Worm (Caenorhabditis elegans) whole organism, midembryonic: Measurements from ENCODE around the gene dig-1.
A peak's percentile ranks its signal among the peaks of the same experiment; 100 is the strongest.

Experiments
- T22C8.4 ChIP-seq: fragments of 200-800 bp; sonication (Bioruptor generic); IDR thresholded peaks from 2 replicates; pipeline ENCODE4 v1.3.6; 2022; ENCODE audit warnings: missing genetic modification characterization, missing compliant biosample characterization
- cog-1 ChIP-seq: sonication (generic microtip); optimal IDR thresholded peaks from 2 replicates; lab custom pipeline; 2016; ENCODE audit warnings: missing genetic modification characterization, missing compliant biosample characterization
- flt-1 ChIP-seq: fragments of 200-800 bp; sonication (Bioruptor generic); IDR thresholded peaks from 2 replicates; pipeline ENCODE4 v1.3.6; 2022; ENCODE audit warnings: missing genetic modification characterization, missing compliant biosample characterization
- klf-2 ChIP-seq: fragments of 200-800 bp; sonication (Bioruptor generic); conservative IDR thresholded peaks from 2 replicates; pipeline ENCODE4 v1.3.6; 2022; ENCODE audit warnings: missing genetic modification reagents, missing genetic modification characterization, missing compliant biosample characterization
- med-1 ChIP-seq: sonication (generic microtip); optimal IDR thresholded peaks from 2 replicates; lab custom pipeline; 2017; ENCODE audit warnings: missing genetic modification characterization, mild to moderate bottlenecking, missing compliant biosample characterization, antibody characterized with exemption, missing genetic modification reagents; ENCODE audit not compliant: insufficient read depth
- ref-1 ChIP-seq: fragments of 200-800 bp; sonication (Bioruptor generic); conservative IDR thresholded peaks from 2 replicates; pipeline ENCODE4 v1.3.6; 2022; ENCODE audit warnings: missing genetic modification reagents, missing genetic modification characterization, missing compliant biosample characterization
- tab-1 ChIP-seq: fragments of 200-800 bp; sonication (Bioruptor generic); IDR thresholded peaks from 2 replicates; pipeline ENCODE4 v1.3.6; 2022; ENCODE audit warnings: missing genetic modification characterization, missing compliant biosample characterization
- ztf-23 ChIP-seq: fragments of 200-800 bp; sonication (Bioruptor generic); IDR thresholded peaks from 2 replicates; pipeline ENCODE4 v1.3.6; 2022; ENCODE audit warnings: missing genetic modification reagents, missing genetic modification characterization, missing compliant biosample characterization
- ztf-29 ChIP-seq: fragments of 200-800 bp; sonication (Bioruptor generic); IDR thresholded peaks from 2 replicates; pipeline ENCODE4 v1.3.6; 2022; ENCODE audit warnings: missing genetic modification reagents, missing genetic modification characterization, missing compliant biosample characterization

Gene dig-1

ce11 chrIII:6746008-6746407, at the start of gene dig-1:
dig-1 (plus strand) TSS chrIII:6746308.
- no peak for TF ChIP-seq ref-1 (GFP tag; lab: Robert Waterston, UW)
- no peak for TF ChIP-seq cog-1
- TF ChIP-seq ztf-29 (GFP tag; lab: Robert Waterston, UW) = no peak
- no peak for TF ChIP-seq ztf-23 (GFP tag; lab: Robert Waterston, UW)
- TF ChIP-seq klf-2 = no peak
- no peak for TF ChIP-seq tab-1 (GFP tag; lab: Robert Waterston, UW)
- TF ChIP-seq flt-1 (GFP tag; lab: Robert Waterston, UW) = no peak
- no peak for TF ChIP-seq T22C8.4
- no peak for TF ChIP-seq med-1 (GFP tag; lab: Kevin White, UChicago)

DNA sequence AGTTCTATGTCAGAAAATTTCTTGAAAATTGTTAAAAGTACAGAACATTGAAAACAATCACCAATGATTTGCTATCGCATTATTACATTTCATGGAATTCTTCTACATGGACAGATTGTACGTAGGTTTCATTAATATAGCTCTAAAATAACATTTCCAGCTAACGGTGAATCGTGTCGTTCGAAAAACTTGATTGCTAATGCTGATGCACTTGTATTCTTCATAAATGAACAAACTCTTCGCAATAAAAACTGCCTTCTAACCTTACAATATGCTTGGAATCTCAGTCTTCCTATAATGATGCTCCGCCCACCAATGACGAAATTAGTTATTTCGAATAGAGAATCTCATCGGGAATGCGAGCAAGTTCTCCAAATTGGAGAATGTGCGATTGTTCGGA, 40.6 kb upstream of the dig-1 start, which contains the start of gene F37A4.6:
F37A4.6 (plus strand) TSS at position 301 of the 400 bp plus-strand sequence.
- TF ChIP-seq klf-2 = no peak

- TF ChIP-seq med-1 (GFP tag; lab: Kevin White, UChicago) (no peak), ref-1 (GFP tag; lab: Robert Waterston, UW) (no peak), klf-2 (no peak), T22C8.4 (no peak), flt-1 (GFP tag; lab: Robert Waterston, UW) (no peak), cog-1 (peak; percentile 56)
Observed at ce11 chrIII:6709983-6710382, 36.1 kb upstream of the dig-1 start, which contains the start of gene isw-1. isw-1 (minus strand) TSS chrIII:6710100.

ce11 chrIII:6711590-6711989, 34.5 kb upstream of the dig-1 start, which contains the start of gene F37A4.5:
F37A4.5 (plus strand) TSS chrIII:6711890.
- no peak for TF ChIP-seq cog-1

ce11 chrIII:6713266-6713665, 32.8 kb upstream of the dig-1 start, which contains the start of gene F37A4.4:
F37A4.4 (plus strand) TSS chrIII:6713566.
- TF ChIP-seq T22C8.4 (no peak), tab-1 (GFP tag; lab: Robert Waterston, UW) (no peak), ref-1 (GFP tag; lab: Robert Waterston, UW) (no peak), ztf-29 (GFP tag; lab: Robert Waterston, UW) (no peak), ztf-23 (GFP tag; lab: Robert Waterston, UW) (no peak), med-1 (GFP tag; lab: Kevin White, UChicago) (no peak)

- no peak for TF ChIP-seq klf-2
- no peak for TF ChIP-seq med-1 (GFP tag; lab: Kevin White, UChicago)
- no peak for TF ChIP-seq flt-1 (GFP tag; lab: Robert Waterston, UW)
- TF ChIP-seq tab-1 (GFP tag; lab: Robert Waterston, UW) = no peak
- TF ChIP-seq ref-1 (GFP tag; lab: Robert Waterston, UW) = no peak
- no peak for TF ChIP-seq ztf-29 (GFP tag; lab: Robert Waterston, UW)
- TF ChIP-seq T22C8.4 = no peak
- no peak for TF ChIP-seq ztf-23 (GFP tag; lab: Robert Waterston, UW)
- no peak for TF ChIP-seq cog-1
Observed at ce11 chrIII:6718270-6718669, 27.8 kb upstream of the dig-1 start, which contains the start of gene F37A4.3. F37A4.3 (plus strand) TSS chrIII:6718570.

DNA sequence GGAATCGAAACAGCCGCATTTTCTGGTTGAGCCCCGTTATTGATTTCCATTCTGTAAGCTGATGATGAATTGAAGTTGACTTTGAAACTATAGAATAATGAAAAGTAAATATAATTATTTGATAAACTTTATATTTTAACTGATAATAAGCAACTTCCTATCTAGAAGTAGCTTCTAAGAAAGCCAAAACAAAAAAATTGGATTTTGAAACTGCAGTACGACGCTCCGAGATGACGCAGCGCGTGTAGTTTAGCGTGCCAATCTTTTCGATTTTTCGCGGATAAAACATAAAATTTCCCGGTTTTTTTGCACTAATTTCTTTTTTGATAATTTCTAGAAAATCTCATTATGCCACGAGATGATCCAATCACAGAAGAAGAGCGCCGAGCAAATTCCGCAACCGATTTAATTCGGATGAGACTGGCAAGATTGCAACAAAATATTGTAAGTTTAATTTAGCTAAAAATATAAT, 23.9 kb upstream of the dig-1 start, which contains the start of the genes bath-41 and F37A4.2:
bath-41 (minus strand) TSS at position 51 of the 472 bp plus-strand sequence.
F37A4.2 (plus strand) TSS at position 247 of the 472 bp plus-strand sequence.
- no peak for TF ChIP-seq klf-2
- TF ChIP-seq ref-1 (GFP tag; lab: Robert Waterston, UW) = no peak
- no peak for TF ChIP-seq med-1 (GFP tag; lab: Kevin White, UChicago)
- TF ChIP-seq flt-1 (GFP tag; lab: Robert Waterston, UW) = no peak
- TF ChIP-seq tab-1 (GFP tag; lab: Robert Waterston, UW) = no peak
- TF ChIP-seq T22C8.4 = no peak
- TF ChIP-seq ztf-23 (GFP tag; lab: Robert Waterston, UW) = no peak
- no peak for TF ChIP-seq ztf-29 (GFP tag; lab: Robert Waterston, UW)
- TF ChIP-seq cog-1 = no peak

- TF ChIP-seq flt-1 (GFP tag; lab: Robert Waterston, UW) = no peak
- no peak for TF ChIP-seq ztf-23 (GFP tag; lab: Robert Waterston, UW)
- no peak for TF ChIP-seq ref-1 (GFP tag; lab: Robert Waterston, UW)
Observed at ce11 chrIII:6723089-6723488, 23.0 kb upstream of the dig-1 start, which contains the start of gene F37A4.1. F37A4.1 (plus strand) TSS chrIII:6723389.

DNA sequence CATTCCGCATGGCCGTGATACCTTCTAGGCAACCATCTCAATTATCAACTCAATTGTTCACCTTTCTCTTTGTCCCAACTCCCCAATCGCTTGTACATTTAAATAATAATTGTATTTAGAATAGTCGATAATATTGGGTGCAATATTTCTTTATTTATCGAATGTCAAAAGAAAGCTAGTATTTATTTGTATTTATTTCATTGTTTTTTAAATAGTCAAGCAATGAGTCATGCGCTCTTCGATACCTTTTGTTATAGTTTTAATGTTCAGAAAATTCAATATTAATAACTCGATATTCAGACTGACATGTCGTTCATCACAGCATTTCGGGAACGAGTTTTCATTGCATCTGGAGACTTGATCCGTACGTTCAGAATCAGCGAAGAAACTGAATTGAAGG, 20.6 kb upstream of the dig-1 start, which contains the start of gene wdr-4:
wdr-4 (plus strand) TSS at position 301 of the 400 bp plus-strand sequence.
- TF ChIP-seq tab-1 (GFP tag; lab: Robert Waterston, UW) = no peak
- no peak for TF ChIP-seq ref-1 (GFP tag; lab: Robert Waterston, UW)

DNA sequence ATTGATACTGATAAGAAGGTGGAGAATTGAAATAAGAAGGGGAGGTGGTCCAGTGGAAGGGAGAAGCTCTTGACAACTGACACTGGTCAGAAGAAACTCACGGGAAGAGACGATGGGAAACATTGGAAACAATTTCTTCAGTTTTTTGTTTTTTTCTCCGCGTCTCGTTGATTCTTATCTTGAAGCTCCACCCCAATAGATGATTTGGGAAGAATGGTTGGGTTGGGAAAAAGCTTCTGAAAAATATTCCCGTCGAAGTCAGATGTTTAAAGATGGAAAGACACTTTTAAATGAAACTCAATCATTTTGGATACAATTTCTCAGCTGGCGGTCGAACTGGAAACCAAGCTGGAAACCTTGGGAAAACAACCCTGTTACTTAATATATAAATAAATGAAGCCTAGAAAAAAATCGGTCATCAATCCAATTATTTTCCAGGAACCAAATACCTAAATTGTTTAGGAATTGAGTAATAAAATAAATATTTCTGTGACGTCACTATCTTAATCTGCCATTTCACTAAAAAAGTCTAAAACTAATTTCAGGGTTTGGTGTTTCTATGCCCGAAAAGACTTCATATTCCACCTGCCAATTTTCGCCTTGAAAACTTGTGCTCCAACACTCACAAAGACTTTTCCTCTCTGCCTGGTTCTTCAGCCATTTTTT, 15.8 kb upstream of the dig-1 start, which contains the start of the genes Y102E9.5 and odr-4:
Y102E9.5 (minus strand) TSS at position 101 of the 666 bp plus-strand sequence.
odr-4 (plus strand) TSS at position 616 of the 666 bp plus-strand sequence.
- TF ChIP-seq cog-1 = no peak
- no peak for TF ChIP-seq T22C8.4
- TF ChIP-seq ztf-29 (GFP tag; lab: Robert Waterston, UW) = no peak
- TF ChIP-seq med-1 (GFP tag; lab: Kevin White, UChicago) = no peak
- no peak for TF ChIP-seq ztf-23 (GFP tag; lab: Robert Waterston, UW)
- TF ChIP-seq klf-2 = no peak
- TF ChIP-seq ref-1 (GFP tag; lab: Robert Waterston, UW) = no peak
- TF ChIP-seq flt-1 (GFP tag; lab: Robert Waterston, UW) = no peak
- no peak for TF ChIP-seq tab-1 (GFP tag; lab: Robert Waterston, UW)
